Fruit fly (Drosophila melanogaster): ENCODE results near the gene CG44954.

Gene CG44954

dm6 chr3R:30596704-30597103 is 25.0 kb downstream of the CG44954 start, which contains the start of gene CG31019:
TSS of gene CG31019 (plus strand) at chr3R:30597004.
- TF ChIP-seq CTCF (optimal IDR thresholded peaks at IDR 0.05) (no peak), CG8478 (optimal IDR thresholded peaks at IDR 0.05) (no peak)

dm6 chr3R:30592733-30593132 is 29.0 kb downstream of the CG44954 start:
- no peak for TF ChIP-seq CTCF (optimal IDR thresholded peaks at IDR 0.05)
- TF ChIP-seq CG8478 (optimal IDR thresholded peaks at IDR 0.05) = no peak

- TF ChIP-seq CG8478 (optimal IDR thresholded peaks at IDR 0.05) (no peak), CTCF (optimal IDR thresholded peaks at IDR 0.05) (no peak)
Observed at dm6 chr3R:30590845-30591244, 30.9 kb downstream of the CG44954 start.

- TF ChIP-seq CTCF (optimal IDR thresholded peaks at IDR 0.05) = no peak
- TF ChIP-seq CG8478 (optimal IDR thresholded peaks at IDR 0.05) = no peak
Observed at dm6 chr3R:30590237-30590636, 31.5 kb downstream of the CG44954 start.

dm6 chr3R:30587196-30587753 is 34.4 kb downstream of the CG44954 start, which contains the start of gene CG9717:
TSS of gene CG9717 (minus strand) at chr3R:30587302.
- TF ChIP-seq CTCF (optimal IDR thresholded peaks at IDR 0.05) (no peak), CG8478 (optimal IDR thresholded peaks at IDR 0.05) (no peak)

dm6 chr3R:30583542-30583941 is 38.2 kb downstream of the CG44954 start, which contains the start of gene Rpt6R:
TSS of gene Rpt6R (minus strand) at chr3R:30583697.
- TF ChIP-seq CG8478 (optimal IDR thresholded peaks at IDR 0.05) = no peak

- TF ChIP-seq CTCF (optimal IDR thresholded peaks at IDR 0.05) (no peak), CG8478 (optimal IDR thresholded peaks at IDR 0.05) (no peak)
Observed at dm6 chr3R:30579129-30579528, 42.6 kb downstream of the CG44954 start, which contains the start of gene CG9702. TSS of gene CG9702 (plus strand) at chr3R:30579429.

- TF ChIP-seq CTCF (optimal IDR thresholded peaks at IDR 0.05) = no peak
- no peak for TF ChIP-seq CG8478 (optimal IDR thresholded peaks at IDR 0.05)
Observed at dm6 chr3R:30570554-30571141, 51.1 kb downstream of the CG44954 start.

All from S2 (cell line).